Fruit fly (Drosophila melanogaster): ENCODE results near the gene CG11586.

Gene CG11586

dm6 chr3L:4261177-4261576, 1.1 kb downstream of the CG11586 start:
- no peak for TF ChIP-seq Myc (optimal IDR thresholded peaks at IDR 0.05)
- TF ChIP-seq Sin3A (optimal IDR thresholded peaks at IDR 0.05): no peak

dm6 chr3L:4259102-4259558, 3.1 kb downstream of the CG11586 start, which contains the start of the genes CG15011 and CG1309:
TSS of gene CG15011 (minus strand) at chr3L:4259152.
TSS of gene CG1309 (plus strand) at chr3L:4259430.
- no peak for TF ChIP-seq ttk (optimal IDR thresholded peaks at IDR 0.05)
- no peak for TF ChIP-seq insv (optimal IDR thresholded peaks at IDR 0.05)
- TF ChIP-seq h (optimal IDR thresholded peaks at IDR 0.05): no peak
- no peak for TF ChIP-seq Myc (optimal IDR thresholded peaks at IDR 0.05)
- TF ChIP-seq psq (optimal IDR thresholded peaks at IDR 0.05): no peak
- no peak for TF ChIP-seq Sin3A (optimal IDR thresholded peaks at IDR 0.05)

- no peak for TF ChIP-seq h (optimal IDR thresholded peaks at IDR 0.05)
- TF ChIP-seq insv (optimal IDR thresholded peaks at IDR 0.05): no peak
- TF ChIP-seq psq (optimal IDR thresholded peaks at IDR 0.05): no peak
- TF ChIP-seq ttk (optimal IDR thresholded peaks at IDR 0.05): no peak
- TF ChIP-seq Sin3A (optimal IDR thresholded peaks at IDR 0.05): peak; percentile 30
Measured at dm6 chr3L:4254301-4254834, 7.9 kb downstream of the CG11586 start, which contains the start of the genes ago and CG1265. TSS of gene ago (minus strand) at chr3L:4254306. TSS of gene CG1265 (plus strand) at chr3L:4254776.

dm6 chr3L:4253611-4254300, 8.5 kb downstream of the CG11586 start:
- TF ChIP-seq h (optimal IDR thresholded peaks at IDR 0.05) (no peak), Sin3A (optimal IDR thresholded peaks at IDR 0.05) (no peak), ttk (optimal IDR thresholded peaks at IDR 0.05) (no peak), psq (optimal IDR thresholded peaks at IDR 0.05) (no peak), insv (optimal IDR thresholded peaks at IDR 0.05) (no peak), Myc (optimal IDR thresholded peaks at IDR 0.05) (no peak)

- TF ChIP-seq psq (optimal IDR thresholded peaks at IDR 0.05) (no peak), ttk (optimal IDR thresholded peaks at IDR 0.05) (no peak), Myc (optimal IDR thresholded peaks at IDR 0.05) (no peak), Sin3A (optimal IDR thresholded peaks at IDR 0.05) (no peak), insv (optimal IDR thresholded peaks at IDR 0.05) (no peak), h (optimal IDR thresholded peaks at IDR 0.05) (no peak)
Measured at dm6 chr3L:4252862-4253610, 9.2 kb downstream of the CG11586 start.

dm6 chr3L:4252121-4252861, 10.0 kb downstream of the CG11586 start:
- no peak for TF ChIP-seq psq (optimal IDR thresholded peaks at IDR 0.05)
- no peak for TF ChIP-seq ttk (optimal IDR thresholded peaks at IDR 0.05)
- TF ChIP-seq Myc (optimal IDR thresholded peaks at IDR 0.05): no peak
- TF ChIP-seq insv (optimal IDR thresholded peaks at IDR 0.05): no peak
- TF ChIP-seq Sin3A (optimal IDR thresholded peaks at IDR 0.05): no peak
- TF ChIP-seq h (optimal IDR thresholded peaks at IDR 0.05): no peak

- TF ChIP-seq Myc (optimal IDR thresholded peaks at IDR 0.05): no peak
- no peak for TF ChIP-seq ttk (optimal IDR thresholded peaks at IDR 0.05)
- no peak for TF ChIP-seq h (optimal IDR thresholded peaks at IDR 0.05)
Measured at dm6 chr3L:4242428-4242827, 19.8 kb downstream of the CG11586 start, which contains the start of gene pav. TSS of gene pav (plus strand) at chr3L:4242734.

dm6 chr3L:4239442-4240322, 22.6 kb downstream of the CG11586 start, which contains the start of gene Sqor:
TSS of gene Sqor (plus strand) at chr3L:4240173.
- TF ChIP-seq Sin3A (optimal IDR thresholded peaks at IDR 0.05) (no peak), insv (optimal IDR thresholded peaks at IDR 0.05) (no peak), ttk (optimal IDR thresholded peaks at IDR 0.05) (no peak), h (optimal IDR thresholded peaks at IDR 0.05) (no peak), psq (optimal IDR thresholded peaks at IDR 0.05) (no peak), Myc (optimal IDR thresholded peaks at IDR 0.05) (no peak)

dm6 chr3L:4238195-4238594, 24.1 kb downstream of the CG11586 start:
- TF ChIP-seq h (optimal IDR thresholded peaks at IDR 0.05): no peak
- TF ChIP-seq ttk (optimal IDR thresholded peaks at IDR 0.05): no peak
- TF ChIP-seq Sin3A (optimal IDR thresholded peaks at IDR 0.05): no peak
- TF ChIP-seq insv (optimal IDR thresholded peaks at IDR 0.05): no peak
- no peak for TF ChIP-seq Myc (optimal IDR thresholded peaks at IDR 0.05)
- no peak for TF ChIP-seq psq (optimal IDR thresholded peaks at IDR 0.05)

- TF ChIP-seq insv (optimal IDR thresholded peaks at IDR 0.05): no peak
- no peak for TF ChIP-seq Sin3A (optimal IDR thresholded peaks at IDR 0.05)
- no peak for TF ChIP-seq Myc (optimal IDR thresholded peaks at IDR 0.05)
- no peak for TF ChIP-seq ttk (optimal IDR thresholded peaks at IDR 0.05)
- TF ChIP-seq psq (optimal IDR thresholded peaks at IDR 0.05): no peak
Measured at dm6 chr3L:4236097-4236572, 26.1 kb downstream of the CG11586 start, which contains the start of gene ImpL2. TSS of gene ImpL2 (minus strand) at chr3L:4236147.
